Fruit fly (Drosophila melanogaster) whole organism, prepupa: ENCODE results near the gene smal.

ENCODE experiments used
- CG10631 ChIP-seq: fragments of 200-800 bp; sonication (Bioruptor generic); optimal IDR thresholded peaks from 2 replicates; lab custom pipeline; 2016; ENCODE audit warnings: missing biosample characterization, missing genetic modification characterization
- CG10669 ChIP-seq: fragments of 200-800 bp; sonication (Bioruptor generic); optimal IDR thresholded peaks from 3 replicates; lab custom pipeline; 2018; ENCODE audit warnings: missing biosample characterization, mild to moderate bottlenecking, missing genetic modification characterization, moderate library complexity
- CG11294 ChIP-seq: fragments of 200-800 bp; sonication (Bioruptor generic); IDR thresholded peaks from 2 replicates; pipeline ENCODE4 v1.3.6; 2022; ENCODE audit warnings: missing biosample characterization, missing genetic modification characterization
- CG11762 ChIP-seq: fragments of 200-800 bp; sonication (Bioruptor generic); optimal IDR thresholded peaks from 3 replicates; lab custom pipeline; 2016; ENCODE audit warnings: missing biosample characterization, missing genetic modification characterization; ENCODE audit not compliant: insufficient read depth
- CG11902 ChIP-seq: fragments of 200-800 bp; sonication (Bioruptor generic); optimal IDR thresholded peaks from 3 replicates; lab custom pipeline; 2016; ENCODE audit warnings: missing biosample characterization, missing genetic modification characterization
- CG16779 ChIP-seq: fragments of 200-800 bp; sonication (Bioruptor generic); optimal IDR thresholded peaks from 3 replicates; lab custom pipeline; 2017; ENCODE audit warnings: missing biosample characterization, mild to moderate bottlenecking, missing genetic modification characterization
- CG3032 ChIP-seq: fragments of 200-800 bp; optimal IDR thresholded peaks from 2 replicates; lab custom pipeline; 2019; ENCODE audit warnings: missing biosample characterization, mild to moderate bottlenecking, missing genetic modification characterization, moderate library complexity
- CG31627 ChIP-seq: fragments of 200-800 bp; sonication (Bioruptor generic); optimal IDR thresholded peaks from 3 replicates; lab custom pipeline; 2016; ENCODE audit warnings: missing biosample characterization, missing genetic modification characterization
- CG32006 ChIP-seq: fragments of 200-800 bp; sonication (Bioruptor generic); optimal IDR thresholded peaks from 3 replicates; lab custom pipeline; 2017; ENCODE audit warnings: missing biosample characterization, mild to moderate bottlenecking, missing genetic modification characterization
- CG34406 ChIP-seq: fragments of 200-800 bp; sonication (Bioruptor generic); optimal IDR thresholded peaks from 3 replicates; lab custom pipeline; 2016; ENCODE audit warnings: missing biosample characterization, missing genetic modification characterization
- CG3919 ChIP-seq: fragments of 200-800 bp; sonication (Bioruptor generic); optimal IDR thresholded peaks from 3 replicates; lab custom pipeline; 2016; ENCODE audit warnings: missing biosample characterization, missing genetic modification characterization
- CG4318 ChIP-seq: fragments of 200-800 bp; sonication (Bioruptor generic); optimal IDR thresholded peaks from 3 replicates; lab custom pipeline; 2017; ENCODE audit warnings: missing biosample characterization, mild to moderate bottlenecking, missing genetic modification characterization
- CG6276 ChIP-seq: fragments of 200-800 bp; sonication (Bioruptor generic); optimal IDR thresholded peaks from 2 replicates; lab custom pipeline; 2017; ENCODE audit warnings: missing biosample characterization, mild to moderate bottlenecking, missing genetic modification characterization
- CG6792 ChIP-seq: fragments of 200-800 bp; sonication (Bioruptor generic); optimal IDR thresholded peaks from 3 replicates; lab custom pipeline; 2016; ENCODE audit warnings: missing biosample characterization, missing genetic modification characterization
- CG7368 ChIP-seq: fragments of 200-800 bp; sonication (Bioruptor generic); optimal IDR thresholded peaks from 3 replicates; lab custom pipeline; 2016; ENCODE audit warnings: missing biosample characterization, missing genetic modification characterization
- CG8119 ChIP-seq: fragments of 200-800 bp; sonication (Bioruptor generic); IDR thresholded peaks from 3 replicates; pipeline ENCODE4 v1.3.6; 2022; ENCODE audit warnings: missing biosample characterization, missing genetic modification characterization
- CG9139 ChIP-seq: fragments of 200-800 bp; sonication (Bioruptor generic); optimal IDR thresholded peaks from 3 replicates; lab custom pipeline; 2017; ENCODE audit warnings: missing biosample characterization, mild to moderate bottlenecking, missing genetic modification characterization
- Eip75B ChIP-seq: fragments of 200-800 bp; sonication (Bioruptor generic); optimal IDR thresholded peaks from 3 replicates; lab custom pipeline; 2016; ENCODE audit warnings: missing biosample characterization, missing genetic modification characterization
- Eip78C ChIP-seq: fragments of 200-800 bp; sonication (Bioruptor generic); peaks from one replicate; lab custom pipeline; 2016; ENCODE audit warnings: missing biosample characterization, missing genetic modification characterization
- Eip93F ChIP-seq: fragments of 200-800 bp; sonication (Bioruptor generic); optimal IDR thresholded peaks from 2 replicates; lab custom pipeline; 2016; ENCODE audit warnings: missing biosample characterization, mild to moderate bottlenecking, missing genetic modification characterization
- Ets21C ChIP-seq: fragments of 200-800 bp; sonication (Bioruptor generic); optimal IDR thresholded peaks from 3 replicates; lab custom pipeline; 2016; ENCODE audit warnings: missing biosample characterization, missing genetic modification characterization
- Ets96B ChIP-seq: fragments of 200-800 bp; optimal IDR thresholded peaks from 2 replicates; lab custom pipeline; 2019; ENCODE audit warnings: missing biosample characterization, mild to moderate bottlenecking, missing genetic modification characterization, moderate library complexity
- Hr39 ChIP-seq: fragments of 200-800 bp; sonication (Bioruptor generic); optimal IDR thresholded peaks from 2 replicates; lab custom pipeline; 2016; ENCODE audit warnings: missing biosample characterization, missing genetic modification characterization
- achi ChIP-seq: fragments of 200-800 bp; sonication (Bioruptor generic); optimal IDR thresholded peaks from 3 replicates; lab custom pipeline; 2016; ENCODE audit warnings: missing biosample characterization, missing genetic modification characterization
- cyc ChIP-seq: fragments of 200-800 bp; sonication (Bioruptor generic); optimal IDR thresholded peaks from 3 replicates; lab custom pipeline; 2016; ENCODE audit warnings: missing biosample characterization, missing genetic modification characterization
- eg ChIP-seq: fragments of 200-800 bp; sonication (Bioruptor generic); IDR thresholded peaks from 3 replicates; pipeline ENCODE4 v1.3.6; 2022; ENCODE audit warnings: missing biosample characterization, missing genetic modification characterization
- esn ChIP-seq: fragments of 200-800 bp; sonication (Bioruptor generic); optimal IDR thresholded peaks from 2 replicates; lab custom pipeline; 2016; ENCODE audit warnings: missing biosample characterization, mild to moderate bottlenecking, missing genetic modification characterization, moderate library complexity
- fd59A ChIP-seq: fragments of 200-800 bp; sonication (Bioruptor generic); optimal IDR thresholded peaks from 2 replicates; lab custom pipeline; 2017; ENCODE audit warnings: missing biosample characterization, mild to moderate bottlenecking, missing genetic modification characterization, missing genetic modification reagents
- fd85E ChIP-seq: fragments of 200-800 bp; sonication (Bioruptor generic); optimal IDR thresholded peaks from 3 replicates; lab custom pipeline; 2016; ENCODE audit warnings: missing biosample characterization, missing genetic modification characterization
- lz ChIP-seq: fragments of 200-800 bp; sonication (Bioruptor generic); optimal IDR thresholded peaks from 3 replicates; lab custom pipeline; 2016; ENCODE audit warnings: missing biosample characterization, missing genetic modification characterization
- pdm3 ChIP-seq: fragments of 200-800 bp; sonication (Bioruptor generic); optimal IDR thresholded peaks from 3 replicates; lab custom pipeline; 2016; ENCODE audit warnings: missing biosample characterization, missing genetic modification characterization
- spab ChIP-seq: fragments of 200-800 bp; sonication (Bioruptor generic); optimal IDR thresholded peaks from 2 replicates; lab custom pipeline; 2017; ENCODE audit warnings: missing biosample characterization, mild to moderate bottlenecking, missing genetic modification characterization, missing genetic modification reagents
- ss ChIP-seq, 2 experiments: fragments of 200-800 bp; sonication (Bioruptor generic); optimal IDR thresholded peaks; 2 replicates in 1 of 2; 3 replicates in 1 of 2; lab custom pipeline; 2017 to 2018; ENCODE audit warnings: mild to moderate bottlenecking in 2 of 2, missing biosample characterization in 2 of 2, missing genetic modification characterization in 2 of 2, moderate library complexity in 1 of 2
- svp ChIP-seq: fragments of 200-800 bp; sonication (Bioruptor generic); peaks from one replicate; lab custom pipeline; 2016; ENCODE audit warnings: missing biosample characterization, missing genetic modification characterization
- topi ChIP-seq: fragments of 200-800 bp; sonication (Bioruptor generic); optimal IDR thresholded peaks from 3 replicates; lab custom pipeline; 2016; ENCODE audit warnings: missing biosample characterization, missing genetic modification characterization
- vri ChIP-seq: fragments of 200-800 bp; sonication (Bioruptor generic); optimal IDR thresholded peaks from 3 replicates; lab custom pipeline; 2016; ENCODE audit warnings: missing biosample characterization, mild to moderate bottlenecking, missing genetic modification characterization

The smal gene

DNA sequence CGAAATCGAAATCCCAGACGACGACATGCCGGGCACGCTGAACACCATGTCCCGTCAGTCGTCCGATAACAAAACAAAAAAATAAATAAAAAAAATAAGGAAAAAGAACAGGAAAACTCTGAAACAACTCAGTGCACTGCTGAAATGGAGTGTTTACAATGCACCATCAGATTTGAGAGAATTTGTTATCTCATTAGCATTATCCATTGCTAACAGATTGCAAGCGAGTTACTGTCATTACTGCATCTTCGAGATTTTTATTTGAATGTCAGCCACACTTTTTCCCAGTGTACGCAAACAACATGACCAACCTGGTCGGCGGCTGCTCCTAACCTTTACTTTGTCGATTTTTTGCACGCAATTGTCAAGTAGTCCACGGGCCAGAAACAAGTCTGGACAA is 18.8 kb downstream of the smal start (continued):
- TF ChIP-seq CG16779 (tag; lab: Kevin White, UChicago) (peak; percentile 56), spab (peak; percentile 76), CG9139 (GFP tag; lab: Kevin White, UChicago) (peak; percentile 47), CG34406 (GFP tag; lab: Kevin White, UChicago) (peak; percentile 5), lz (peak; percentile 2), topi (GFP tag; lab: Kevin White, UChicago) (peak; percentile 49), Eip78C (GFP tag; lab: Kevin White, UChicago) (peak; percentile 91), CG10669 (peak; percentile 69), achi (peak; percentile 65), CG7368 (no peak), CG11902 (GFP tag; lab: Kevin White, UChicago) (no peak), pdm3 (GFP tag; lab: Kevin White, UChicago) (peak; percentile 49), fd85E (no peak), Eip75B (GFP tag; lab: Kevin White, UChicago) (peak; percentile 56), Ets96B (tag; lab: Kevin White, UChicago) (peak; percentile 77), vri (GFP tag; lab: Kevin White, UChicago) (no peak), CG31627 (no peak), Hr39 (peak; percentile 13), Ets21C (GFP tag; lab: Kevin White, UChicago) (no peak), cyc (GFP tag; lab: Kevin White, UChicago) (peak; percentile 42)

DNA sequence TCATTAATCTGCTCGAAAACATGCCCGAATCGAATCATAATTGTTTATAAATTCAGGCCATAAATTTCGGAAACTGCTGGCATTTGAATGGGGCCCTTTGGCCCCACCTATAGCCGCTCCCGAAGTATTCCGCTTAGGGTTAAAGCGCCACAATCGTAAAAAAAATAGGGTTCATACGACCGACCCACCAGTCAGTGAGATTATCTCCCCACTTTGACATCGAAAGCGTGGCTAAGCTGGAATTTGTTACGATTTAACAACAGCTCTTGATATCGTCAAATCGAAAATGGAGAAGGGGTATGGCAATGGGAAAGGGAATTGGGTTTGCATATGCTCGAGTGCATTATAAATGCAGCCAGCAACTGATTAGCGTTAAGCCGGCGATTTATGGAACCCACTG is 19.9 kb downstream of the smal start:
- TF ChIP-seq CG11762 (GFP tag; lab: Kevin White, UChicago) (no peak), CG32006 (GFP tag; lab: Kevin White, UChicago) (no peak), fd59A (no peak), CG7368 (no peak), CG34406 (GFP tag; lab: Kevin White, UChicago) (no peak), esn (no peak), Eip93F (GFP tag; lab: Kevin White, UChicago) (no peak), CG11902 (GFP tag; lab: Kevin White, UChicago) (no peak), CG3919 (GFP tag; lab: Kevin White, UChicago) (no peak), CG8119 (GFP tag; lab: Robert Waterston, UW) (no peak), CG3032 (tag; lab: Kevin White, UChicago) (no peak), cyc (GFP tag; lab: Kevin White, UChicago) (no peak), CG11294 (GFP tag; lab: Robert Waterston, UW) (no peak), CG16779 (tag; lab: Kevin White, UChicago) (no peak), achi (no peak), CG4318 (GFP tag; lab: Kevin White, UChicago) (no peak), CG10631 (GFP tag; lab: Kevin White, UChicago) (no peak), eg (no peak)

DNA sequence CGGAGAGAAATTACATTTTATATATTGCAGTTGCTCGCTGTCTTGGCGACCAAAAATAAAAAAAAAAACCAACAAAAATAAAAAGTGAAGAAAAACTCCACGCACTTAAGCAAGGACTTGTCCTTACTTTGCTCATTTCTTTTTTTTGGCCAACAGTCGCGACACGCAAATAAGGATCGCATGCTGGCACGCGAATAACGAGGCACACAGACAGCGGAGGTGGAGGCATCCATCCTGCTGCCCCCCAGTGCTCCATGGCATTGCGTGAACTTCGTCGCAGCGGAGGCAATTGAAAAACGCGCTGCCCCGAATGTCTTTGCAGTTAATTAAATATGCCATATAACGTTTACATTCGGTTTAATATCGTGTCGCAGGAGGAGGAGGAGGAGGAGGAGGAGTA is 20.6 kb downstream of the smal start:
- TF ChIP-seq CG6276 (GFP tag; lab: Kevin White, UChicago) (no peak), svp (GFP tag; lab: Kevin White, UChicago) (peak; percentile 66), CG6792 (GFP tag; lab: Kevin White, UChicago) (no peak), ss (GFP tag; optimal IDR thresholded peaks at IDR 0.05; lab: Kevin White, UChicago) (peak; percentile 37 to 99), CG11902 (GFP tag; lab: Kevin White, UChicago) (no peak), pdm3 (GFP tag; lab: Kevin White, UChicago) (no peak)

DNA sequence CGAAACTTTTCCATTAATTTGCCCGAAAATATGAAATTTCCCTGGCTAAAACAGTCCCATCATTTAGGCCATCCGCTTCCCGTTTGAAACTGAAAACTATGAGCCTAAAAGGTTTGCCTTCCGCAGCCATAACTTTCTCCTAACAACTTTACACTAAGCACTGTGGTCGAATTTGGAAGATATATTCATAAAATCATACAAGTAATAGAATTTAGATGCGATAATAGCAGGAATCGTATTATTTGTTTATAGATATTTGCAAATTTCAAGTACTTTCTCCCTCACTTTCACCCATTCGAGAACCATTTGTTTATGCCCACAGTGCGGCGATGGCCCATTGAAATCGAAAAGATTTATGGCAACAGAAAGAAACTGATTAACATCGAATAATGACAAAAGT is 22.5 kb downstream of the smal start:
- TF ChIP-seq CG4318 (GFP tag; lab: Kevin White, UChicago): no peak
- no peak for TF ChIP-seq cyc (GFP tag; lab: Kevin White, UChicago)
- TF ChIP-seq CG32006 (GFP tag; lab: Kevin White, UChicago): peak; percentile 7
